Worm (Caenorhabditis elegans) whole organism, early embryonic: ENCODE measurements around the gene moma-1.

Source experiments
- B0310.2 ChIP-seq: sonication (generic microtip); optimal IDR thresholded peaks from 2 replicates; lab custom pipeline; 2016; ENCODE audit warnings: mild to moderate bottlenecking, missing genetic modification characterization, missing compliant biosample characterization
- aly-1 ChIP-seq: sonication (generic microtip); optimal IDR thresholded peaks from 2 replicates; lab custom pipeline; 2016; ENCODE audit warnings: missing genetic modification characterization, missing compliant biosample characterization
- ama-1 ChIP-seq: fragments of 150-350 bp; optimal IDR thresholded peaks from 2 replicates; lab custom pipeline; 2014
- ceh-13 ChIP-seq: fragments of 200-800 bp; sonication (Bioruptor generic); optimal IDR thresholded peaks from 2 replicates; lab custom pipeline; 2018; ENCODE audit warnings: mild to moderate bottlenecking, missing genetic modification characterization, missing compliant biosample characterization
- ets-7 ChIP-seq: sonication (generic microtip); optimal IDR thresholded peaks from 2 replicates; lab custom pipeline; 2016; ENCODE audit warnings: missing genotype, missing genetic modification characterization, missing compliant biosample characterization
- flt-1 ChIP-seq: fragments of 200-800 bp; sonication (Bioruptor generic); IDR thresholded peaks from 2 replicates; pipeline ENCODE4 v1.3.6; 2022; ENCODE audit warnings: missing genetic modification characterization, missing compliant biosample characterization
- hmbx-1 ChIP-seq: sonication (generic microtip); optimal IDR thresholded peaks from 2 replicates; lab custom pipeline; 2016; ENCODE audit warnings: mild to moderate bottlenecking, missing genetic modification characterization, missing compliant biosample characterization
- hmg-4 ChIP-seq: fragments of 200-800 bp; sonication (Bioruptor generic); optimal IDR thresholded peaks from 2 replicates; lab custom pipeline; 2018; ENCODE audit warnings: mild to moderate bottlenecking, missing genetic modification characterization, missing compliant biosample characterization
- pes-1 ChIP-seq: fragments of 200-800 bp; sonication (Bioruptor generic); IDR thresholded peaks from 2 replicates; pipeline ENCODE4 v1.3.6; 2022; ENCODE audit warnings: missing genetic modification reagents, missing genetic modification characterization, missing compliant biosample characterization
- tbx-11 ChIP-seq: fragments of 200-800 bp; sonication (Bioruptor generic); IDR thresholded peaks from 2 replicates; pipeline ENCODE4 v1.3.6; 2022; ENCODE audit warnings: missing genetic modification characterization, missing compliant biosample characterization
- tbx-37 ChIP-seq: fragments of 200-800 bp; sonication (Bioruptor generic); conservative IDR thresholded peaks from 2 replicates; pipeline ENCODE4 v1.3.6; 2022; ENCODE audit warnings: missing genetic modification reagents, missing genetic modification characterization, missing compliant biosample characterization
- tra-4 ChIP-seq: sonication (generic microtip); optimal IDR thresholded peaks from 2 replicates; lab custom pipeline; 2017; ENCODE audit warnings: missing genetic modification characterization, missing compliant biosample characterization

DNA sequence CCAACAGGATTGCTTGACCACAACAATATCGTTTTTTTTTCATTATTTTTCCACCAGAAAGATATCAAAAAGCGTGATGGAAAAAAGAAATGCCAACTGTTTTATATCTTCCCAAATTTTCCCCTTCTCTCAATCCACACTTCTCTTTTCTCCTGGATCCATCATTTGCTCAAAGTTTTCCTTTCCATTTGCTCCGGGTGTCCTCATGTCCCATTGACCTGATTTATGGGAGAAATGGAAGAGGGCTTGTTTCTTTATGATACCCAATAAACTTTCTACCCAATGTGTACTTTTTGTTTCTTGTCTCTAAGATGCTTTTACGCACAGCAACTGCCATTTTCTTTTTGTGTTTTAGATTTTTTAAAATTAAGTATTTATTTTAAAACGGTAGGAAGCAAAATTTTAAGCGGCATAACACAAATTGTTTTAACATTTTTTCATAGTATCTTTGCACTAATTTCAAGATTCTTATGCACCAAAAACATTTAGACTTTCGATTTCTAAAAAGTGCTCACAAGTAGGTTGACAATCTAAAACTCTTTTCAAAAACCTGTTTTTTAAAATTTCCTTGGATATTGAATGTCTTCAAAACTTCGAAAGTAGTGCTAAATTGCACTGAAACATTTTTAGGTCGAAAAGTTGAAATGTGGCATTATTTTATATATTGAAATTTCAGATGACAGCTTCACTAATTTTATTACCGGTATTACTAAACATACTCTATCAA, 29.5 kb downstream of the moma-1 start, which contains the start of gene clec-149:
- TF ChIP-seq ama-1 (lab: Kevin White, UChicago) (no peak), aly-1 (tag; lab: Kevin White, UChicago) (no peak), tra-4 (tag; lab: Kevin White, UChicago) (no peak), ets-7 (tag; lab: Kevin White, UChicago) (no peak), flt-1 (GFP tag; lab: Robert Waterston, UW) (no peak), tbx-11 (GFP tag; lab: Robert Waterston, UW) (no peak), hmg-4 (GFP tag; lab: Kevin White, UChicago) (no peak), ceh-13 (GFP tag; lab: Kevin White, UChicago) (no peak), tbx-37 (GFP tag; lab: Robert Waterston, UW) (no peak), B0310.2 (tag; lab: Kevin White, UChicago) (no peak), pes-1 (GFP tag; lab: Robert Waterston, UW) (no peak), hmbx-1 (tag; lab: Kevin White, UChicago) (no peak)
